Worm (Caenorhabditis elegans): Measurements from ENCODE around the gene Y39B6A.34.

The Y39B6A.34 gene

DNA sequence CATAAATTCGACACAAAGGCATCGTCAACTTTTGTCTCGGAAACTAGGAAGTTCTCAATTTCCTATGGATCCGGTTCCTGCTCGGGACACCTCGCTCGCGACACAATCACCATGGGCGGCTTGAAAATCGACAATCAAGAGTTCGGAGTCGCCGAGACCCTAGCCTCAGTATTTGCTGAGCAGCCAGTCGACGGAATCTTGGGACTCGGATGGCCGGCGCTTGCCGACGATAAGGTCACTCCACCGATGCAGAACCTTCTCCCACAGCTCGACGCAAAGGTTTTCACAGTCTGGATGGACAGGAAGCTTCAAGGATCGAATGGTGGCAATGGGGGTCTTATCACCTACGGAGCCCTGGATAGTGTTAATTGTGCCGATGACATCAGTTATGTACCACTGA, 46.6 kb downstream of the Y39B6A.34 start:
- TF ChIP-seq ztf-11 (tag; optimal IDR thresholded peaks at IDR 0.05) (no peak), elt-1 (tag; optimal IDR thresholded peaks at IDR 0.05) (no peak), pqm-1 (tag; optimal IDR thresholded peaks at IDR 0.05) (no peak), nfya-1 (tag; optimal IDR thresholded peaks at IDR 0.05; ENCODE audit: insufficient read depth) (no peak), nhr-77 (tag; optimal IDR thresholded peaks at IDR 0.05) (no peak), ceh-82 (tag; optimal IDR thresholded peaks at IDR 0.05) (no peak), snpc-4 (tag; optimal IDR thresholded peaks at IDR 0.05) (no peak), ceh-28 (tag; optimal IDR thresholded peaks at IDR 0.05) (no peak)

- TF ChIP-seq elt-3 (tag; optimal IDR thresholded peaks at IDR 0.05) (no peak), fos-1 (tag; optimal IDR thresholded peaks at IDR 0.05) (peak; percentile 21), pha-4 (tag; optimal IDR thresholded peaks at IDR 0.05) (peak; percentile 29), elt-2 (tag; optimal IDR thresholded peaks at IDR 0.05) (peak; percentile 78), tbx-2 (tag; optimal IDR thresholded peaks at IDR 0.05) (no peak), unc-39 (tag; optimal IDR thresholded peaks at IDR 0.05) (no peak), egl-27 (tag; optimal IDR thresholded peaks at IDR 0.05) (no peak), pqm-1 (tag; optimal IDR thresholded peaks at IDR 0.05) (peak; percentile 40), nhr-43 (tag; optimal IDR thresholded peaks at IDR 0.05; ENCODE audit: poor library complexity, severe bottlenecking) (no peak), elt-1 (tag; optimal IDR thresholded peaks at IDR 0.05) (no peak), zag-1 (tag; optimal IDR thresholded peaks at IDR 0.05) (no peak), nfya-1 (tag; optimal IDR thresholded peaks at IDR 0.05; ENCODE audit: insufficient read depth) (no peak), jun-1 (tag; optimal IDR thresholded peaks at IDR 0.05) (peak; percentile 52), nhr-67 (tag; optimal IDR thresholded peaks at IDR 0.05) (no peak), nhr-77 (tag; optimal IDR thresholded peaks at IDR 0.05) (peak; percentile 26), ama-1 (optimal IDR thresholded peaks at IDR 0.05) (peak; percentile 56)
Measured at ce11 chrV:19049140-19050092, 48.6 kb downstream of the Y39B6A.34 start.

- TF ChIP-seq nhr-237 (tag; optimal IDR thresholded peaks at IDR 0.05) (no peak), lin-39 (tag; optimal IDR thresholded peaks at IDR 0.05) (no peak)
Measured at ce11 chrV:19050438-19050837, 49.6 kb downstream of the Y39B6A.34 start, which contains the start of gene asp-1. asp-1 (minus strand) TSS chrV:19050752.

ce11 chrV:19050888-19051287, 50.1 kb downstream of the Y39B6A.34 start:
- TF ChIP-seq nhr-43 (tag; optimal IDR thresholded peaks at IDR 0.05; ENCODE audit: poor library complexity, severe bottlenecking) (no peak), mml-1 (tag; optimal IDR thresholded peaks at IDR 0.05) (no peak), egl-27 (tag; optimal IDR thresholded peaks at IDR 0.05) (no peak), elt-2 (tag; optimal IDR thresholded peaks at IDR 0.05) (no peak), fkh-2 (tag; optimal IDR thresholded peaks at IDR 0.05) (no peak), elt-3 (tag; optimal IDR thresholded peaks at IDR 0.05) (no peak), ZK546.5 (tag; optimal IDR thresholded peaks at IDR 0.05) (no peak), ama-1 (optimal IDR thresholded peaks at IDR 0.05) (no peak), daf-12 (tag; optimal IDR thresholded peaks at IDR 0.05) (no peak), nhr-11 (tag; optimal IDR thresholded peaks at IDR 0.05) (no peak), ceh-9 (tag; optimal IDR thresholded peaks at IDR 0.05) (no peak), R02D3.7 (tag; optimal IDR thresholded peaks at IDR 0.05) (no peak), ztf-4 (tag; optimal IDR thresholded peaks at IDR 0.05) (no peak), snpc-4 (tag; optimal IDR thresholded peaks at IDR 0.05) (no peak), nhr-12 (tag; optimal IDR thresholded peaks at IDR 0.05) (no peak)

ce11 chrV:19051425-19051824, 50.6 kb downstream of the Y39B6A.34 start:
- TF ChIP-seq skn-1 (tag; optimal IDR thresholded peaks at IDR 0.05) (peak; percentile 54), nhr-28 (tag; optimal IDR thresholded peaks at IDR 0.05) (no peak), elt-3 (tag; optimal IDR thresholded peaks at IDR 0.05) (no peak), pqm-1 (tag; optimal IDR thresholded peaks at IDR 0.05) (peak; percentile 95), pha-4 (tag; optimal IDR thresholded peaks at IDR 0.05) (peak; percentile 47), jun-1 (tag; optimal IDR thresholded peaks at IDR 0.05) (peak; percentile 34), ama-1 (optimal IDR thresholded peaks at IDR 0.05) (no peak), elt-2 (tag; optimal IDR thresholded peaks at IDR 0.05) (peak; percentile 98), nfya-1 (tag; optimal IDR thresholded peaks at IDR 0.05; ENCODE audit: insufficient read depth) (peak; percentile 50)
